Fruit fly (Drosophila melanogaster) whole organism, embryonic: Measurements from ENCODE around the gene Tfb4.

Experiments used
- BEAF-32 ChIP-seq: fragments of 200-800 bp; sonication (Bioruptor generic); optimal IDR thresholded peaks from 3 replicates; lab custom pipeline; 2017; ENCODE audit warnings: missing biosample characterization, missing genetic modification characterization, mild to moderate bottlenecking, moderate library complexity, missing genetic modification reagents
- CG10209 ChIP-seq: fragments of 200-800 bp; sonication (Bioruptor generic); optimal IDR thresholded peaks from 3 replicates; lab custom pipeline; 2017; ENCODE audit warnings: missing biosample characterization, mild to moderate bottlenecking, missing genetic modification characterization, missing genetic modification reagents
- CG10366 ChIP-seq: fragments of 200-800 bp; sonication (Bioruptor generic); IDR thresholded peaks from 2 replicates; pipeline ENCODE4 v1.3.6; 2022; ENCODE audit warnings: missing biosample characterization, missing genetic modification characterization
- CG10979 ChIP-seq: fragments of 200-800 bp; sonication (Bioruptor generic); optimal IDR thresholded peaks from 2 replicates; lab custom pipeline; 2018; ENCODE audit warnings: missing biosample characterization, mild to moderate bottlenecking, missing genetic modification characterization, moderate library complexity
- CG12659 ChIP-seq: fragments of 200-800 bp; sonication (Bioruptor generic); optimal IDR thresholded peaks from 3 replicates; lab custom pipeline; 2017; ENCODE audit warnings: mild to moderate bottlenecking, missing biosample characterization, missing genetic modification reagents, missing genetic modification characterization
- CG1529 ChIP-seq: fragments of 200-800 bp; sonication (Bioruptor generic); optimal IDR thresholded peaks from 3 replicates; lab custom pipeline; 2018; ENCODE audit warnings: missing biosample characterization, missing genetic modification characterization
- CG1603 ChIP-seq: fragments of 200-800 bp; sonication (Bioruptor generic); optimal IDR thresholded peaks from 2 replicates; lab custom pipeline; 2019; ENCODE audit warnings: missing biosample characterization, mild to moderate bottlenecking, missing genetic modification characterization, moderate library complexity
- CG17829 ChIP-seq: fragments of 200-800 bp; optimal IDR thresholded peaks from 2 replicates; lab custom pipeline; 2019; ENCODE audit warnings: missing biosample characterization, mild to moderate bottlenecking, missing genetic modification characterization, moderate library complexity
- CG17912 ChIP-seq: fragments of 200-800 bp; sonication (Bioruptor generic); optimal IDR thresholded peaks from 2 replicates; lab custom pipeline; 2018; ENCODE audit warnings: missing biosample characterization, mild to moderate bottlenecking, missing genetic modification characterization
- CG2889 ChIP-seq: fragments of 200-800 bp; sonication (Bioruptor generic); IDR thresholded peaks from 3 replicates; pipeline ENCODE4 v1.3.6; 2022; ENCODE audit warnings: missing biosample characterization, missing genetic modification characterization
- CG32772 ChIP-seq: fragments of 200-800 bp; sonication (Bioruptor generic); IDR thresholded peaks from 2 replicates; pipeline ENCODE4 v1.3.6; 2022; ENCODE audit warnings: missing biosample characterization, missing genetic modification characterization
- CG3838 ChIP-seq: fragments of 200-800 bp; sonication (Bioruptor generic); optimal IDR thresholded peaks from 3 replicates; lab custom pipeline; 2016; ENCODE audit warnings: missing biosample characterization, missing genetic modification characterization
- CG4360 ChIP-seq: fragments of 200-800 bp; sonication (Bioruptor generic); IDR thresholded peaks from 2 replicates; pipeline ENCODE4 v1.3.6; 2022; ENCODE audit warnings: missing biosample characterization, missing genetic modification characterization
- CG4854 ChIP-seq: fragments of 200-800 bp; sonication (Bioruptor generic); optimal IDR thresholded peaks from 2 replicates; lab custom pipeline; 2016; ENCODE audit warnings: missing biosample characterization, missing genetic modification characterization, inconsistent platforms
- CG6689 ChIP-seq: fragments of 200-800 bp; sonication (Bioruptor generic); IDR thresholded peaks from 2 replicates; pipeline ENCODE4 v1.3.6; 2022; ENCODE audit warnings: missing biosample characterization, missing genetic modification characterization
- CG8478 ChIP-seq: fragments of >200 bp; optimal IDR thresholded peaks from 2 replicates; lab custom pipeline; 2018
- Dfd ChIP-seq, 2 experiments: fragments of >200 bp; optimal IDR thresholded peaks; 2 replicates each; lab custom pipeline; 2017; ENCODE audit warnings: missing biosample characterization in 2 of 2, missing genetic modification characterization in 2 of 2
- Doc2 ChIP-seq: fragments of 200-800 bp; sonication (Bioruptor generic); IDR thresholded peaks from 2 replicates; pipeline ENCODE4 v1.3.6; 2022; ENCODE audit warnings: missing biosample characterization, missing genetic modification characterization
- Drgx ChIP-seq: fragments of 200-800 bp; sonication (Bioruptor generic); IDR thresholded peaks from 2 replicates; pipeline ENCODE4 v1.3.6; 2022; ENCODE audit warnings: missing biosample characterization, missing genetic modification characterization
- ERR ChIP-seq: fragments of 200-800 bp; sonication (Bioruptor generic); optimal IDR thresholded peaks from 2 replicates; lab custom pipeline; 2016; ENCODE audit warnings: missing biosample characterization, missing genetic modification characterization
- Ets65A ChIP-seq: fragments of 200-800 bp; sonication (Bioruptor generic); peaks from one replicate; lab custom pipeline; 2016; ENCODE audit warnings: missing biosample characterization, missing genetic modification characterization
- Fer2 ChIP-seq: fragments of 200-800 bp; sonication (Bioruptor generic); optimal IDR thresholded peaks from 2 replicates; lab custom pipeline; 2018; ENCODE audit warnings: missing biosample characterization, mild to moderate bottlenecking, missing genetic modification characterization, moderate library complexity
- Gsc ChIP-seq: fragments of 200-800 bp; sonication (Bioruptor generic); IDR thresholded peaks from 2 replicates; pipeline ENCODE4 v1.3.6; 2022; ENCODE audit warnings: missing biosample characterization, missing genetic modification characterization
- HLH3B ChIP-seq: fragments of 200-800 bp; sonication (Bioruptor generic); IDR thresholded peaks from 2 replicates; pipeline ENCODE4 v1.3.6; 2022; ENCODE audit warnings: missing biosample characterization, missing genetic modification characterization
- Hand ChIP-seq: fragments of 200-800 bp; sonication (Bioruptor generic); optimal IDR thresholded peaks from 2 replicates; lab custom pipeline; 2017; ENCODE audit warnings: mild to moderate bottlenecking, missing biosample characterization, missing genetic modification reagents, missing genetic modification characterization
- Hmx ChIP-seq: fragments of 200-800 bp; sonication (Bioruptor generic); optimal IDR thresholded peaks from 2 replicates; lab custom pipeline; 2016; ENCODE audit warnings: missing biosample characterization, missing genetic modification characterization
- Hr39 ChIP-seq: fragments of >200 bp; optimal IDR thresholded peaks from 2 replicates; lab custom pipeline; 2017
- Sry-δ ChIP-seq: fragments of 200-800 bp; sonication (Bioruptor generic); optimal IDR thresholded peaks from 2 replicates; lab custom pipeline; 2016; ENCODE audit warnings: missing biosample characterization, missing genetic modification characterization
- Stat92E ChIP-seq, 3 experiments: fragments of >200 bp in 2 of 3; fragments of 200-800 bp in 1 of 3; sonication (Bioruptor generic) in 1 of 3; optimal IDR thresholded peaks; 2 replicates each; lab custom pipeline; 2017 to 2019; ENCODE audit warnings: missing biosample characterization in 3 of 3, missing genetic modification characterization in 3 of 3, mild to moderate bottlenecking in 1 of 3, moderate library complexity in 1 of 3
- TFAM ChIP-seq: fragments of 200-800 bp; sonication (Bioruptor generic); optimal IDR thresholded peaks from 2 replicates; lab custom pipeline; 2017; ENCODE audit warnings: missing biosample characterization, missing genetic modification characterization, inconsistent platforms
- chinmo ChIP-seq: fragments of 200-800 bp; sonication (Bioruptor generic); IDR thresholded peaks from 4 replicates; pipeline ENCODE4 v1.3.6; 2022; ENCODE audit warnings: missing biosample characterization, missing genetic modification characterization; ENCODE audit not compliant: partially characterized antibody
- dan ChIP-seq: fragments of 200-800 bp; sonication (Bioruptor generic); IDR thresholded peaks from 2 replicates; pipeline ENCODE4 v1.3.6; 2022; ENCODE audit warnings: missing biosample characterization, missing genetic modification characterization
- esg ChIP-seq: fragments of 200-800 bp; sonication (Bioruptor generic); conservative IDR thresholded peaks from 2 replicates; pipeline ENCODE4 v1.3.6; 2022; ENCODE audit warnings: missing biosample characterization, missing genetic modification characterization
- fd3F ChIP-seq: fragments of 200-800 bp; sonication (Bioruptor generic); optimal IDR thresholded peaks from 2 replicates; lab custom pipeline; 2018; ENCODE audit warnings: missing biosample characterization, mild to moderate bottlenecking, missing genetic modification characterization, moderate library complexity
- fu2 ChIP-seq: fragments of 200-800 bp; sonication (Bioruptor generic); optimal IDR thresholded peaks from 2 replicates; lab custom pipeline; 2016; ENCODE audit warnings: missing biosample characterization, missing genetic modification characterization
- gcm ChIP-seq: fragments of 200-800 bp; sonication (Bioruptor generic); optimal IDR thresholded peaks from 2 replicates; lab custom pipeline; 2019; ENCODE audit warnings: missing biosample characterization, mild to moderate bottlenecking, missing genetic modification characterization, moderate library complexity
- gem ChIP-seq: fragments of 200-800 bp; sonication (Bioruptor generic); optimal IDR thresholded peaks from 2 replicates; lab custom pipeline; 2019; ENCODE audit warnings: missing biosample characterization, mild to moderate bottlenecking, missing genetic modification characterization, moderate library complexity
- h ChIP-seq: fragments of >200 bp; optimal IDR thresholded peaks from 2 replicates; lab custom pipeline; 2017
- maf-S ChIP-seq: fragments of 200-800 bp; sonication (Bioruptor generic); optimal IDR thresholded peaks from 2 replicates; lab custom pipeline; 2016; ENCODE audit warnings: missing biosample characterization, missing genetic modification characterization
- nom ChIP-seq: fragments of 200-800 bp; sonication (Bioruptor generic); optimal IDR thresholded peaks from 2 replicates; lab custom pipeline; 2017; ENCODE audit warnings: missing biosample characterization, missing genetic modification characterization, mild to moderate bottlenecking, moderate library complexity, missing genetic modification reagents
- oc ChIP-seq: fragments of 200-800 bp; sonication (Bioruptor generic); optimal IDR thresholded peaks from 2 replicates; lab custom pipeline; 2018; ENCODE audit warnings: missing biosample characterization, mild to moderate bottlenecking, missing genetic modification characterization, moderate library complexity
- prd ChIP-seq, 3 experiments: fragments of >200 bp in 2 of 3; fragments of 200-800 bp in 1 of 3; sonication (Bioruptor generic) in 1 of 3; optimal IDR thresholded peaks in 2 of 3; IDR thresholded peaks in 1 of 3; 2 replicates in 2 of 3; 3 replicates in 1 of 3; pipeline versions ENCODE4 v1.3.6 to Lab custom; 2017 to 2022; ENCODE audit warnings: missing biosample characterization in 1 of 3, missing genetic modification characterization in 1 of 3
- schlank ChIP-seq: fragments of 200-800 bp; sonication (Bioruptor generic); optimal IDR thresholded peaks from 2 replicates; lab custom pipeline; 2018; ENCODE audit warnings: missing biosample characterization, mild to moderate bottlenecking, missing genetic modification characterization
- scrt ChIP-seq: fragments of 200-800 bp; sonication (Bioruptor generic); optimal IDR thresholded peaks from 2 replicates; lab custom pipeline; 2018; ENCODE audit warnings: missing biosample characterization, mild to moderate bottlenecking, missing genetic modification characterization, moderate library complexity
- trh ChIP-seq: fragments of 200-800 bp; sonication (Bioruptor generic); optimal IDR thresholded peaks from 2 replicates; lab custom pipeline; 2016; ENCODE audit warnings: missing biosample characterization, missing genetic modification characterization
- tx ChIP-seq: fragments of 200-800 bp; sonication (Bioruptor generic); optimal IDR thresholded peaks from 2 replicates; lab custom pipeline; 2016; ENCODE audit warnings: missing biosample characterization, missing genetic modification characterization
- unc-4 ChIP-seq: fragments of 200-800 bp; sonication (Bioruptor generic); IDR thresholded peaks from 2 replicates; pipeline ENCODE4 v1.3.6; 2022; ENCODE audit warnings: missing biosample characterization, missing genetic modification characterization; ENCODE audit not compliant: partially characterized antibody
- vnd ChIP-seq: fragments of 200-800 bp; sonication (Bioruptor generic); IDR thresholded peaks from 3 replicates; pipeline ENCODE4 v1.3.6; 2022; ENCODE audit warnings: missing biosample characterization, missing genetic modification characterization; ENCODE audit not compliant: partially characterized antibody
- zfh1 ChIP-seq: fragments of 200-800 bp; sonication (Bioruptor generic); IDR thresholded peaks from 3 replicates; pipeline ENCODE4 v1.3.6; 2022; ENCODE audit warnings: missing biosample characterization, missing genetic modification characterization

Tfb4 gene

dm6 chr2L:1185642-1186497 is 35.4 kb upstream of the Tfb4 start, which contains the start of gene CG5001 (continued):
- peak; percentile 84 for TF ChIP-seq CG10366 (GFP tag; lab: Robert Waterston, UW)
- no peak for TF ChIP-seq CG1529
- TF ChIP-seq Dfd (GFP tag; optimal IDR thresholded peaks at IDR 0.05; lab: Kevin White, UChicago): peak in 1 of 2 experiments; percentile 48
- TF ChIP-seq unc-4 (GFP tag; lab: Robert Waterston, UW): peak; percentile 47; the same call in 1 of the 2 replicates
- peak; percentile 33 for TF ChIP-seq fu2 (GFP tag; lab: Kevin White, UChicago)
- peak; percentile 89 for TF ChIP-seq CG6689 (GFP tag; lab: Robert Waterston, UW)
- TF ChIP-seq zfh1 (GFP tag; lab: Robert Waterston, UW): peak; percentile 92
- no peak for TF ChIP-seq vnd (GFP tag; lab: Robert Waterston, UW)
- TF ChIP-seq Stat92E (GFP tag; optimal IDR thresholded peaks at IDR 0.05; lab: Kevin White, UChicago): no peak
- TF ChIP-seq nom (GFP tag; lab: Kevin White, UChicago): peak; percentile 54
- peak; percentile 15 for TF ChIP-seq Sry-δ (GFP tag; lab: Kevin White, UChicago)
- TF ChIP-seq tx (GFP tag; lab: Kevin White, UChicago): peak; percentile 66
- peak; percentile 63 for TF ChIP-seq CG4854 (GFP tag; lab: Kevin White, UChicago)
- TF ChIP-seq oc: peak; percentile 82
- peak; percentile 96 for TF ChIP-seq chinmo (GFP tag; lab: Robert Waterston, UW)
- peak; percentile 89 for TF ChIP-seq HLH3B (GFP tag; lab: Robert Waterston, UW)
- TF ChIP-seq CG1603 (tag; lab: Kevin White, UChicago): peak; percentile 84
- TF ChIP-seq Drgx (GFP tag; lab: Robert Waterston, UW): peak; percentile 87
- TF ChIP-seq scrt (GFP tag; lab: Kevin White, UChicago): no peak
- TF ChIP-seq esg (GFP tag; lab: Robert Waterston, UW): peak; percentile 74
- peak; percentile 94 for TF ChIP-seq gem (tag; lab: Kevin White, UChicago)
- peak; percentile 84 for TF ChIP-seq CG10979 (tag; lab: Kevin White, UChicago)
- TF ChIP-seq gcm (GFP tag; lab: Kevin White, UChicago): peak; percentile 88
- peak; percentile 73 for TF ChIP-seq fd3F (GFP tag; lab: Kevin White, UChicago)
- peak; percentile 82 for TF ChIP-seq CG32772 (GFP tag; lab: Robert Waterston, UW)
- peak; percentile 29 for TF ChIP-seq trh (GFP tag; lab: Kevin White, UChicago)
- peak; percentile 28; the same call in 1 of the 3 replicates for TF ChIP-seq CG2889 (GFP tag; lab: Robert Waterston, UW)
- TF ChIP-seq CG8478 (lab: Kevin White, UChicago): no peak
- no peak for TF ChIP-seq CG17912
- TF ChIP-seq Doc2 (GFP tag; lab: Robert Waterston, UW): no peak
- peak; percentile 82 for TF ChIP-seq Fer2 (tag; lab: Kevin White, UChicago)
- TF ChIP-seq schlank (tag; lab: Kevin White, UChicago): peak; percentile 25
- TF ChIP-seq dan (GFP tag; lab: Robert Waterston, UW): no peak
- no peak for TF ChIP-seq h
- peak; percentile 91 for TF ChIP-seq CG17829 (tag; lab: Kevin White, UChicago)
- peak; percentile 40; the same call in 1 of the 2 replicates for TF ChIP-seq Gsc (GFP tag; lab: Robert Waterston, UW)
- TF ChIP-seq maf-S: peak; percentile 48
- TF ChIP-seq CG10209 (GFP tag; lab: Kevin White, UChicago): peak; percentile 76
- no peak for TF ChIP-seq prd (optimal IDR thresholded peaks at IDR 0.05; lab: Kevin White, UChicago)
- peak; percentile 86 for TF ChIP-seq prd (GFP tag; IDR thresholded peaks at IDR 0.05; lab: Robert Waterston, UW)
- no peak for TF ChIP-seq CG3838 (GFP tag; lab: Kevin White, UChicago)
- no peak for TF ChIP-seq BEAF-32
- TF ChIP-seq Hand (GFP tag; lab: Kevin White, UChicago): peak; percentile 57
- TF ChIP-seq CG12659 (GFP tag; lab: Kevin White, UChicago): peak; percentile 81
- peak; percentile 8 for TF ChIP-seq Ets65A
- TF ChIP-seq Hmx (GFP tag; lab: Kevin White, UChicago): peak; percentile 26
- no peak for TF ChIP-seq TFAM (GFP tag; lab: Kevin White, UChicago)
- TF ChIP-seq CG4360 (GFP tag; lab: Robert Waterston, UW): no peak
- TF ChIP-seq ERR (GFP tag; lab: Kevin White, UChicago): peak; percentile 50
- no peak for TF ChIP-seq Hr39 (lab: Kevin White, UChicago)
